Worm (Caenorhabditis elegans) whole organism, mixed stage, embryonic: ENCODE measurements around the gene srt-34.

Experiments used
- lsy-2 ChIP-seq: fragments of 150-350 bp; optimal IDR thresholded peaks from 2 replicates; lab custom pipeline; 2014; ENCODE audit warnings: missing biosample characterization, missing genetic modification characterization
- mab-5 ChIP-seq: fragments of 150-350 bp; optimal IDR thresholded peaks from 2 replicates; lab custom pipeline; 2014; ENCODE audit warnings: missing biosample characterization, missing genetic modification characterization
- snpc-4 ChIP-seq: fragments of 150-350 bp; optimal IDR thresholded peaks from 2 replicates; lab custom pipeline; 2014; ENCODE audit warnings: missing biosample characterization, missing genetic modification characterization
- sptf-1 ChIP-seq: sonication (generic microtip); optimal IDR thresholded peaks from 2 replicates; lab custom pipeline; 2017; ENCODE audit warnings: mild to moderate bottlenecking, missing genetic modification characterization, moderate library complexity, missing compliant biosample characterization

DNA sequence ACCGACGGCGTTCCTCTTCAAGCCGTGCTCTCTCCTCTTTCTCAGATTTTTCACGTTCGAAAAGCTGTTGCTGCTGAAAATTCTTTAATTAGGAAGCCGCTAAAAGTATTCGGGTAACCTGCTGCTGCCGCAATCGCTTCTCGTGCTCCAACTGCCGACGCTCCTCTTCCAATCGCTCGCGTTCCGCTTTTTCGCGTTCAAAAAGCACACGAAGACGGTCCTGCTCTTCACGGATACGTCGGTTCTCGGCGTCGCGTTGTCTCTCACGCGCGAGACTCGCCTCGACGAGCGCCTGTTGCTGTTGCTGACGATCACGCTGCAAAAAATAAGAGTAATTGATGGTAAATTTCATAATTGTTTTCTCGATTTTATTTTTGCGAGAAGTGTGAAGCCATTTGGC, 17.3 kb downstream of the srt-34 start:
- TF ChIP-seq snpc-4 (no peak), sptf-1 (tag; lab: Kevin White, UChicago) (no peak), lsy-2 (tag; lab: Kevin White, UChicago) (no peak), mab-5 (tag; lab: Kevin White, UChicago) (no peak)
